Worm (Caenorhabditis elegans) whole organism, L1 larva: ENCODE data around the gene C02E7.10.

Experiments
- F16B12.6 ChIP-seq: fragments of 150-350 bp; optimal IDR thresholded peaks from 2 replicates; lab custom pipeline; 2014; ENCODE audit warnings: missing biosample characterization, missing genetic modification characterization
- aly-2 ChIP-seq: fragments of 150-350 bp; optimal IDR thresholded peaks from 2 replicates; lab custom pipeline; 2014; ENCODE audit warnings: missing biosample characterization, missing genetic modification characterization
- ceh-63 ChIP-seq: fragments of 200-800 bp; sonication (Bioruptor generic); optimal IDR thresholded peaks from 2 replicates; lab custom pipeline; 2018; ENCODE audit warnings: mild to moderate bottlenecking, missing genetic modification characterization, missing compliant biosample characterization
- egl-13 ChIP-seq: sonication (generic microtip); optimal IDR thresholded peaks from 2 replicates; lab custom pipeline; 2016; ENCODE audit warnings: missing genotype, missing genetic modification reagents, missing genetic modification characterization, missing compliant biosample characterization
- fkh-4 ChIP-seq: sonication (generic microtip); optimal IDR thresholded peaks from 2 replicates; lab custom pipeline; 2016; ENCODE audit warnings: missing compliant biosample characterization, missing genetic modification characterization, borderline replicate concordance
- hpl-2 ChIP-seq: fragments of 150-350 bp; optimal IDR thresholded peaks from 2 replicates; lab custom pipeline; 2014; ENCODE audit warnings: missing biosample characterization, missing genetic modification reagents, missing genetic modification characterization
- lir-3 ChIP-seq: sonication (generic microtip); optimal IDR thresholded peaks from 2 replicates; lab custom pipeline; 2016; ENCODE audit warnings: mild to moderate bottlenecking, missing genetic modification characterization, moderate library complexity, missing compliant biosample characterization; ENCODE audit not compliant: poor library complexity
- nhr-47 ChIP-seq: sonication (generic microtip); optimal IDR thresholded peaks from 2 replicates; lab custom pipeline; 2016; ENCODE audit warnings: mild to moderate bottlenecking, missing genetic modification characterization, moderate library complexity, missing compliant biosample characterization
- nhr-85 ChIP-seq: sonication (generic microtip); peaks from one replicate; lab custom pipeline; 2016; ENCODE audit warnings: missing genetic modification characterization, inconsistent platforms, missing compliant biosample characterization
- nhr-90 ChIP-seq: sonication (generic microtip); optimal IDR thresholded peaks from 2 replicates; lab custom pipeline; 2016; ENCODE audit warnings: mild to moderate bottlenecking, missing genetic modification characterization, missing compliant biosample characterization; ENCODE audit not compliant: poor library complexity
- pag-3 ChIP-seq: sonication (generic microtip); optimal IDR thresholded peaks from 2 replicates; lab custom pipeline; 2017; ENCODE audit warnings: missing genetic modification characterization, mild to moderate bottlenecking, missing compliant biosample characterization, antibody characterized with exemption, borderline replicate concordance; ENCODE audit not compliant: insufficient read depth
- snu-23 ChIP-seq: sonication (generic microtip); optimal IDR thresholded peaks from 2 replicates; lab custom pipeline; 2016; ENCODE audit warnings: missing genetic modification characterization, missing compliant biosample characterization
- sox-4 ChIP-seq: sonication (generic microtip); optimal IDR thresholded peaks from 2 replicates; lab custom pipeline; 2016; ENCODE audit warnings: missing genetic modification characterization, missing compliant biosample characterization
- sptf-1 ChIP-seq: fragments of 150-350 bp; optimal IDR thresholded peaks from 2 replicates; lab custom pipeline; 2014; ENCODE audit warnings: missing biosample characterization, missing genetic modification characterization

The C02E7.10 gene

ce11 chrV:4885372-4885771 lies 47.5 kb downstream of the C02E7.10 start, which contains the start of gene T19H12.3:
Gene T19H12.3, plus strand, starts transcription at chrV:4885672.
- TF ChIP-seq aly-2 (tag; lab: Kevin White, UChicago), result no peak
- TF ChIP-seq fkh-4 (tag; lab: Kevin White, UChicago), result no peak
- no peak for TF ChIP-seq sox-4
- no peak for TF ChIP-seq nhr-85 (tag; lab: Kevin White, UChicago)
- no peak for TF ChIP-seq nhr-47 (tag; lab: Kevin White, UChicago)
- no peak for TF ChIP-seq sptf-1 (tag; lab: Kevin White, UChicago)
- TF ChIP-seq, all 84 proteins: peak for 0

ce11 chrV:4884490-4884889 lies 48.4 kb downstream of the C02E7.10 start, which contains the start of gene T19H12.12:
Gene T19H12.12, plus strand, starts transcription at chrV:4884790.
- no peak for TF ChIP-seq nhr-90 (tag; lab: Kevin White, UChicago)
- no peak for TF ChIP-seq F16B12.6
- TF ChIP-seq snu-23 (GFP tag; lab: Kevin White, UChicago), result no peak
- TF ChIP-seq lir-3, result no peak
- no peak for TF ChIP-seq pag-3 (tag; lab: Kevin White, UChicago)
- TF ChIP-seq hpl-2 (GFP tag; lab: Kevin White, UChicago), result no peak
- TF ChIP-seq egl-13 (tag; lab: Kevin White, UChicago), result no peak
- TF ChIP-seq ceh-63, result no peak
- TF ChIP-seq sox-4, result no peak
